Worm (Caenorhabditis elegans) whole organism, midembryonic: ENCODE results near the gene srh-241.

Experiments used
- T22C8.4 ChIP-seq: fragments of 200-800 bp; sonication (Bioruptor generic); IDR thresholded peaks from 2 replicates; pipeline ENCODE4 v1.3.6; 2022; ENCODE audit warnings: missing genetic modification characterization, missing compliant biosample characterization
- cog-1 ChIP-seq: sonication (generic microtip); optimal IDR thresholded peaks from 2 replicates; lab custom pipeline; 2016; ENCODE audit warnings: missing genetic modification characterization, missing compliant biosample characterization
- flt-1 ChIP-seq: fragments of 200-800 bp; sonication (Bioruptor generic); IDR thresholded peaks from 2 replicates; pipeline ENCODE4 v1.3.6; 2022; ENCODE audit warnings: missing genetic modification characterization, missing compliant biosample characterization
- klf-2 ChIP-seq: fragments of 200-800 bp; sonication (Bioruptor generic); conservative IDR thresholded peaks from 2 replicates; pipeline ENCODE4 v1.3.6; 2022; ENCODE audit warnings: missing genetic modification reagents, missing genetic modification characterization, missing compliant biosample characterization
- med-1 ChIP-seq: sonication (generic microtip); optimal IDR thresholded peaks from 2 replicates; lab custom pipeline; 2017; ENCODE audit warnings: missing genetic modification characterization, mild to moderate bottlenecking, missing compliant biosample characterization, antibody characterized with exemption, missing genetic modification reagents; ENCODE audit not compliant: insufficient read depth
- ref-1 ChIP-seq: fragments of 200-800 bp; sonication (Bioruptor generic); conservative IDR thresholded peaks from 2 replicates; pipeline ENCODE4 v1.3.6; 2022; ENCODE audit warnings: missing genetic modification reagents, missing genetic modification characterization, missing compliant biosample characterization
- tab-1 ChIP-seq: fragments of 200-800 bp; sonication (Bioruptor generic); IDR thresholded peaks from 2 replicates; pipeline ENCODE4 v1.3.6; 2022; ENCODE audit warnings: missing genetic modification characterization, missing compliant biosample characterization
- ztf-23 ChIP-seq: fragments of 200-800 bp; sonication (Bioruptor generic); IDR thresholded peaks from 2 replicates; pipeline ENCODE4 v1.3.6; 2022; ENCODE audit warnings: missing genetic modification reagents, missing genetic modification characterization, missing compliant biosample characterization
- ztf-29 ChIP-seq: fragments of 200-800 bp; sonication (Bioruptor generic); IDR thresholded peaks from 2 replicates; pipeline ENCODE4 v1.3.6; 2022; ENCODE audit warnings: missing genetic modification reagents, missing genetic modification characterization, missing compliant biosample characterization

srh-241 gene

DNA sequence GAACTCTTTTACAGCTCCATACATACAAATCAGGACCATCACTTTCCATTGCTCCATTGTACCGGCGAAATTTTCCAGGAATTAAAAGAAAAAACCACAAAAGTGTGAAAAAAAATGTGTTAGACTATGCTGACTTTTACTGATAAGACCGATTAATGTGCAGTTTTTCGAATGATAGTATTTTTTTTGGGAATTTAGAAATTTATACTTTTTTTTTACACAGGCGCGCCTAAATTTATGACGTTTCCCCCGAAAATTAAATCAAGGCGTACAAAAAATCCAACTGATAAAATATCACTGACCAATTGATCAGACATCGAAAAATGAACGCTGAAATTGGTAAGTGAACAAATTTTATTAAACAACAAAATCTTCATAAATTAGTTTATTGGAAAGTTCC lies 6.0 kb upstream of the srh-241 start, which contains the start of gene folt-2:
Gene folt-2, minus strand, starts transcription at position 179 of the 400 bp plus-strand sequence.
- TF ChIP-seq ref-1 (GFP tag; lab: Robert Waterston, UW) (no peak), flt-1 (GFP tag; lab: Robert Waterston, UW) (no peak), tab-1 (GFP tag; lab: Robert Waterston, UW) (no peak), klf-2 (GFP tag; lab: Robert Waterston, UW) (no peak), ztf-23 (no peak), ztf-29 (no peak), T22C8.4 (GFP tag; lab: Robert Waterston, UW) (no peak)

DNA sequence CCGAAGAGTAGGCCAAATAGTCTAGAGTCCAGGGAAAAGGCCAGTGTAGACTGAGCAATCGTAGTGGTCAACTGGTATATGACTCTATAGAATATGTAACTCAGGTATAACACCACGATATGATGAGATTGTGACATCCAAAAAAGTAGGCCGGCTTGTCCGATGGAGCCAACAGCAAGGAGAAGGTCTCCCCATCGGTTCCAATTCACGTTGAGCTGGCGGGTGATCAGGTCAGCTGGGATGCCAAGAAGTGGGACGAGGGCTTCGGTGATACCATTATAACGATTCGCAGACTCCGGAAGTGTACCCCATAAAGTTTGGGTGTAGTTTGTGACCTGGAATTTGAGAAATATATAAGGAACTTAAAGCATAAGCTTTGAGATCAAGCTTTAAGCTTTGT lies 3.5 kb upstream of the srh-241 start:
- TF ChIP-seq ztf-29 (no peak), med-1 (GFP tag; lab: Kevin White, UChicago) (no peak), ztf-23 (no peak), ref-1 (GFP tag; lab: Robert Waterston, UW) (no peak), T22C8.4 (GFP tag; lab: Robert Waterston, UW) (no peak)

DNA sequence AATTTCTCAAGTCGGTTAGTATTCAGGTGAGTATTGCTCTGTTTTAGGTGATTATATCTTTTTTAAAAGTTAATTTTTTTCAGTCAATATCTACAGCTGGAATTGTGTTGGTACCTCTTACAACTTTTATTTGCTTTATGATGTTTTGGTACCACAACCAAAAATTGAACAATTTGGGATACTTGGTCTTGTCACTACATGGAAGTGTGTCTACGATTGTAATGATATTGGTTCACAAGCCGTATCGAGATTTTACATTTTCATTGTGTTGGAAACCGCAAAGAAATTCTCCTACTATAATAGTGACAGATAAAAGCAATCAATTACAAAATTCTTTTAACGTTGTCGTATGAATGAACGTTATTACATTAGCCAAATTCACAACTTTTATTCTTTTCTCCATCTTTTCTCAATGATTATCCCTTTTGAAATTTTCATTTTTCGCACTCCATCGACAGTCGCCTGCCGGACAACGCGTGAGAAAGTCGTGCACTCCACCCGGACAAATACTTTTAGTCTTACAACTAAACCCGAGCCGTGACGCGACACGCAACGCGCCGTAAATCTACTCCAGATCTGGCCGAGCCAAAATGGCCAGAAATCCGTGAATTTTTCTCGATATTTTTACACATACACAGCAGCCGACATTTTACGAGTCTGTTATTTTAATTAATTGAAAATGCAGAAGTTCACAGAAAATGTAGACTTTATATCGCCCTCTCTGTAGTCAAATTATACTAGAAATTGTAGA lies 2.5 kb upstream of the srh-241 start:
- TF ChIP-seq ztf-29 (no peak), med-1 (GFP tag; lab: Kevin White, UChicago) (no peak), T22C8.4 (GFP tag; lab: Robert Waterston, UW) (no peak), cog-1 (no peak), ref-1 (GFP tag; lab: Robert Waterston, UW) (no peak), flt-1 (GFP tag; lab: Robert Waterston, UW) (no peak), klf-2 (GFP tag; lab: Robert Waterston, UW) (no peak), ztf-23 (no peak), tab-1 (GFP tag; lab: Robert Waterston, UW) (no peak)

DNA sequence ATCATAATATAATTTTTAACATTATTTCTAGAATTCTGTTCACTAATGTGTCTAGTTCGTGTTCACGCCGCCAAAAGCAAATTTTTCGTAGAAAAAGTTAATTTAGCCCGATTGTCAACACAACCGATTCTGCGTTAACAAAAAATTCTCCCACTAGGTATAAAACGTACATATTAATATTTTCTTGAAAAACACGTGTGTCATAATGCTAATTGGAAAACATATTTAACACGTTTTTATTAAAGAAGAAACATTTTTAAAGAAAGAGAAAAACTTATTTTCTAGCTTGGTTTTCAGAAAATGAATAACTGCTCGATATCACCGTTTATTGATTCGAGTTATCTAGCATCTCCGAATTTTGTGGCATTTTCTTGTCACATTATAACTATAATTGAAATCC lies 724 bp upstream of the srh-241 start, which contains the start of gene srh-243:
Gene srh-243, plus strand, starts transcription at position 301 of the 400 bp plus-strand sequence.
- TF ChIP-seq tab-1 (GFP tag; lab: Robert Waterston, UW) (no peak), T22C8.4 (GFP tag; lab: Robert Waterston, UW) (no peak), ref-1 (GFP tag; lab: Robert Waterston, UW) (no peak), klf-2 (GFP tag; lab: Robert Waterston, UW) (no peak), flt-1 (GFP tag; lab: Robert Waterston, UW) (no peak)

DNA sequence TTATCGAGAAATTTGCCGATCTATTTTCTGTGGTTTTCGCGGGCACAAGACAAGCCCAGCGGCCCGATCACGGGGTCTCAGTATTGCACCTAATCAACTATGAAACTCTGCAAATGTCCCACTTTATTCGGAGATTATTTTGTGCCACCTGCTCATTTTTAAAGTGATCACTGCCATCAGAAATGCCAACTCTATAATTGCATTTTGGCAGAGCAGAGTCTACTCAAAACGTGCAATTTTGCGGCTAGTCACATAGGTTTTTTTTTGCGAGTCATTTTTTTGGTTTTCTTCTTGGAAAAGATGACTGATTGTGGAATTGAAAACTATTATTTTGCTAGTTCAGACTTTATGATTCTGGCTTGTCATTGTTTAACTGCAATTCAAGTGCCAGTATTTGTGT lies 4.5 kb downstream of the srh-241 start, which contains the start of gene srh-240:
Gene srh-240, plus strand, starts transcription at position 301 of the 400 bp plus-strand sequence.
- no peak for TF ChIP-seq klf-2 (GFP tag; lab: Robert Waterston, UW)
- no peak for TF ChIP-seq ztf-23
- no peak for TF ChIP-seq T22C8.4 (GFP tag; lab: Robert Waterston, UW)
- TF ChIP-seq ref-1 (GFP tag; lab: Robert Waterston, UW): no peak
- no peak for TF ChIP-seq ztf-29
- no peak for TF ChIP-seq flt-1 (GFP tag; lab: Robert Waterston, UW)
- no peak for TF ChIP-seq tab-1 (GFP tag; lab: Robert Waterston, UW)
- no peak for TF ChIP-seq cog-1
- no peak for TF ChIP-seq med-1 (GFP tag; lab: Kevin White, UChicago)

DNA sequence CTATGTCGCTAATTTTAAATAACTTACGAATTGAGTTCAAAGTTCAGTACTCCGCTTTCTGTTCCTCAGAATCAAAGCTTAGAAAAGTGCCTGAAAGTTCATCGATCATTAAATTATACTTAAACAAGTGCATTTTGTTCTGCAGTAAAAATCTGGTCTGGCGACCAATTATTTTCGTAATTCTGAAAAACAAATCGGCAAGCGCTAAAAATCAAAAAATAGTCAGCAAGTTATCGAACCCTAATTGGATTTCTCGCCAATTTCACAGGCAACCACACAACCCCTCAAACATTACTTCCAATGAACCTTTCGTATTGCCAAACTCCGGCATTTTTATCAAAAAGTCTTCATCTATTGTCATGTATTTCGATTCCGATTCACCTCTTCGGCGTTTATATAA lies 6.4 kb downstream of the srh-241 start, which contains the start of gene srh-272:
Gene srh-272, plus strand, starts transcription at position 301 of the 400 bp plus-strand sequence.
- TF ChIP-seq tab-1 (GFP tag; lab: Robert Waterston, UW): no peak
- TF ChIP-seq T22C8.4 (GFP tag; lab: Robert Waterston, UW): no peak
- TF ChIP-seq cog-1: no peak
- TF ChIP-seq ztf-29: no peak
- no peak for TF ChIP-seq ztf-23
- no peak for TF ChIP-seq klf-2 (GFP tag; lab: Robert Waterston, UW)
- TF ChIP-seq ref-1 (GFP tag; lab: Robert Waterston, UW): no peak
- no peak for TF ChIP-seq flt-1 (GFP tag; lab: Robert Waterston, UW)
- no peak for TF ChIP-seq med-1 (GFP tag; lab: Kevin White, UChicago)

DNA sequence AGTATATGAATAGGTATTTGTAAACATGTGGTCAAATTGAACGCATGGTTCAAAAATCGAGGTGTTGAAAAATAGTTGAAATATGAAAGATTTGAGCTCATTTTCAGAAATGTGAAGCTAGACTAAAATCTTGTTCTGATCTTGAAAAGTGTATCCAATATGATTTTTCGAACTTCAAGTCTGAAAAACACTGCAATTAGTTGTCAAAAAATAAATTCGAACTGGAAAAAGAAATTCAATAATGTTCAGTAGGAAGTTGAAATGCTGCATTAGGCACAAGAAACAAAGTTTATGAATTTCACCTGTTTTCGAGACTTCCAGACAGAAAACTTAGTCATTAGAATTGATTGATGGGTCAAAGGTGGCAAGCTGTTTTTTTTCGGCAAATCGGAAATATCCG lies 7.9 kb downstream of the srh-241 start, which contains the start of gene srh-270:
Gene srh-270, minus strand, starts transcription at position 101 of the 400 bp plus-strand sequence.
- no peak for TF ChIP-seq ref-1 (GFP tag; lab: Robert Waterston, UW)
- no peak for TF ChIP-seq tab-1 (GFP tag; lab: Robert Waterston, UW)
- TF ChIP-seq med-1 (GFP tag; lab: Kevin White, UChicago): no peak
- no peak for TF ChIP-seq ztf-29
- no peak for TF ChIP-seq klf-2 (GFP tag; lab: Robert Waterston, UW)
- no peak for TF ChIP-seq T22C8.4 (GFP tag; lab: Robert Waterston, UW)
- no peak for TF ChIP-seq cog-1
- TF ChIP-seq flt-1 (GFP tag; lab: Robert Waterston, UW): no peak
- TF ChIP-seq ztf-23: no peak

DNA sequence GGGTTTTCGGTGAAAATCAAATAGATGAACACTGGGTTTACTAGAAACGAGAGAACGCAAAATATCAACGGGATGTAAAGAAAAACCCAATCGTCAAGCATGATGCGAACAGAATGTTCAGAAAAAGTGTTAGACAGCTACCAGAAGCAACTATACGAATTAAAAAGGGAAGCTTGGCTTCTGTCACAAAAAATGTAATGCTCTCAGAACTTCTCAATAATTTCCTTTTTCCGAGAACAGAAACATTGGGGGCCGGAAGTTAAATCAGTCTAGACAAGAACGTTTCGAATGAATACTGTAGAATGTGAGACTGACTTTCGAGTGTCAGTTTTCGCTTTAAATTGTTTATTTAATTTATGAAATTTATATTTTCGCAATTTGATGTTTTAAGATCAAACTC lies 9.7 kb downstream of the srh-241 start, which contains the start of gene srj-54:
Gene srj-54, minus strand, starts transcription at position 101 of the 400 bp plus-strand sequence.
- TF ChIP-seq med-1 (GFP tag; lab: Kevin White, UChicago) (no peak), cog-1 (no peak), flt-1 (GFP tag; lab: Robert Waterston, UW) (no peak), ztf-29 (no peak), ref-1 (GFP tag; lab: Robert Waterston, UW) (no peak), ztf-23 (no peak), T22C8.4 (GFP tag; lab: Robert Waterston, UW) (no peak), klf-2 (GFP tag; lab: Robert Waterston, UW) (no peak), tab-1 (GFP tag; lab: Robert Waterston, UW) (no peak)

DNA sequence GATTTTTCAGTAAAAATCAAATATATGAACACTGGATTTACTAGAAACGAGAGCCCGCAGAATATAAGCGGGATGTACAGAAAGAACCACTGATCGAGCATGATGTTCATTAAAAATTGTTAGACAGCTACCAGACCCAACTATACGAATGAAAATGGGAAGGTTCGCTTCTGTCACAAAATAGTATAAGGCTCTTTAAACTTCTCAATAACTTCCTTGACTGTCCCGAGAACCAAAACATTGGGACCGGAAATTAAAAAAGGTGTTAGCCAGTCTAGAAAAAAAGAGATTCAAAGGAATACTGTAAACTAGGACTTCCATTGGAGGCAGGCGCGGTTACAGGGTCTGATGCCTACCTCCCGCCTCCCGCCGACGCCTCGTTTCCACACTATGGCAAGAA lies 11.6 kb downstream of the srh-241 start, which contains the start of gene srj-55:
Gene srj-55, minus strand, starts transcription at position 101 of the 400 bp plus-strand sequence.
- no peak for TF ChIP-seq ref-1 (GFP tag; lab: Robert Waterston, UW)
